Worm (Caenorhabditis elegans) whole organism, young adult: ENCODE data around the gene sulp-8.

Source experiments
- F37B4.10 ChIP-seq: fragments of 200-800 bp; sonication (Bioruptor generic); IDR thresholded peaks from 2 replicates; pipeline ENCODE4 v1.3.6; 2022; ENCODE audit warnings: missing genetic modification characterization, missing compliant biosample characterization
- Y67H2A.10 ChIP-seq: fragments of 200-800 bp; sonication (Bioruptor generic); conservative IDR thresholded peaks from 2 replicates; pipeline ENCODE4 v1.3.6; 2022; ENCODE audit warnings: missing genetic modification reagents, missing genetic modification characterization, missing compliant biosample characterization
- akir-1 ChIP-seq: fragments of 200-800 bp; sonication (Bioruptor generic); optimal IDR thresholded peaks from 2 replicates; lab custom pipeline; 2018; ENCODE audit warnings: mild to moderate bottlenecking, missing genetic modification characterization, moderate library complexity, missing compliant biosample characterization
- ama-1 ChIP-seq, 3 experiments: fragments of 150-350 bp in 1 of 3; sonication (generic microtip) in 2 of 3; optimal IDR thresholded peaks; 2 replicates each; lab custom pipeline; 2014 to 2018; ENCODE audit warnings: missing biosample characterization in 2 of 3, missing genetic modification characterization in 2 of 3, missing genetic modification reagents in 2 of 3
- attf-5 ChIP-seq: fragments of 200-800 bp; sonication (Bioruptor generic); optimal IDR thresholded peaks from 2 replicates; lab custom pipeline; 2018; ENCODE audit warnings: mild to moderate bottlenecking, missing genetic modification characterization, missing compliant biosample characterization
- dpl-1 ChIP-seq: fragments of 150-350 bp; optimal IDR thresholded peaks from 2 replicates; lab custom pipeline; 2014; ENCODE audit warnings: missing biosample characterization, missing genetic modification reagents, missing genetic modification characterization
- hmg-20 ChIP-seq: fragments of 200-800 bp; sonication (Bioruptor generic); IDR thresholded peaks from 2 replicates; pipeline ENCODE4 v1.3.6; 2022; ENCODE audit warnings: missing genetic modification reagents, missing genetic modification characterization, missing compliant biosample characterization
- lin-35 ChIP-seq, 3 experiments: fragments of 150-350 bp in 2 of 3; sonication (generic microtip) in 1 of 3; optimal IDR thresholded peaks; 2 replicates each; lab custom pipeline; 2014 to 2018; ENCODE audit warnings: missing biosample characterization in 3 of 3, missing genetic modification characterization in 3 of 3, missing genetic modification reagents in 3 of 3
- nfya-2 ChIP-seq: fragments of 200-800 bp; sonication (Bioruptor generic); IDR thresholded peaks from 2 replicates; pipeline ENCODE4 v1.3.6; 2022; ENCODE audit warnings: missing genetic modification reagents, missing genetic modification characterization, missing compliant biosample characterization
- snpc-4 ChIP-seq, 5 experiments: fragments of 150-350 bp in 1 of 5; sonication (generic microtip) in 4 of 5; optimal IDR thresholded peaks; 2 replicates each; lab custom pipeline; 2014 to 2018; ENCODE audit warnings: missing genetic modification characterization in 5 of 5, missing biosample characterization in 3 of 5, antibody characterized with exemption in 2 of 5, mild to moderate bottlenecking in 2 of 5, missing compliant biosample characterization in 2 of 5, missing genotype in 2 of 5, moderate library complexity in 2 of 5, missing genetic modification reagents in 1 of 5
- tbx-9 ChIP-seq: sonication (generic microtip); optimal IDR thresholded peaks from 2 replicates; lab custom pipeline; 2016; ENCODE audit warnings: borderline replicate concordance, missing genetic modification characterization, inconsistent platforms, missing compliant biosample characterization
- unc-130 ChIP-seq: sonication (generic microtip); optimal IDR thresholded peaks from 2 replicates; lab custom pipeline; 2016; ENCODE audit warnings: missing genetic modification reagents, missing genetic modification characterization, missing compliant biosample characterization
- unc-62 ChIP-seq: fragments of 150-350 bp; optimal IDR thresholded peaks from 2 replicates; lab custom pipeline; 2014; ENCODE audit warnings: missing biosample characterization, missing genetic modification reagents, missing genetic modification characterization

- no peak for TF ChIP-seq unc-62 (GFP tag; lab: Kevin White, UChicago)
- TF ChIP-seq snpc-4 (GFP tag; optimal IDR thresholded peaks at IDR 0.05; lab: Kevin White, UChicago) = no peak
- no peak for TF ChIP-seq snpc-4 (tag; optimal IDR thresholded peaks at IDR 0.05; lab: Kevin White, UChicago)
- no peak for TF ChIP-seq unc-130 (GFP tag; lab: Kevin White, UChicago)
- no peak for TF ChIP-seq attf-5 (GFP tag; lab: Kevin White, UChicago)
- no peak for TF ChIP-seq Y67H2A.10 (GFP tag; lab: Robert Waterston, UW)
- TF ChIP-seq dpl-1 (GFP tag; lab: Kevin White, UChicago) = no peak
- no peak for TF ChIP-seq hmg-20 (GFP tag; lab: Robert Waterston, UW)
- TF ChIP-seq akir-1 = no peak
- no peak for TF ChIP-seq ama-1 (optimal IDR thresholded peaks at IDR 0.05; lab: Kevin White, UChicago)
- TF ChIP-seq ama-1 (GFP tag; optimal IDR thresholded peaks at IDR 0.05; lab: Kevin White, UChicago) = no peak
- TF ChIP-seq lin-35 (GFP tag; optimal IDR thresholded peaks at IDR 0.05; lab: Kevin White, UChicago) = no peak
- TF ChIP-seq F37B4.10 (GFP tag; lab: Robert Waterston, UW) = no peak
- no peak for TF ChIP-seq nfya-2 (GFP tag; lab: Robert Waterston, UW)
- TF ChIP-seq tbx-9 = no peak
These were observed 44.9 kb downstream of the sulp-8 start for ce11 chrV:9628603-9629002.
